Fruit fly (Drosophila melanogaster) Kc167 (cell line): Measurements from ENCODE around the gene CG14567.

Experiments
- Sin3A ChIP-seq: fragments of >200 bp; optimal IDR thresholded peaks from 2 replicates; lab custom pipeline; 2018; ENCODE audit warnings: missing external identifiers
- h ChIP-seq: fragments of >200 bp; optimal IDR thresholded peaks from 3 replicates; lab custom pipeline; 2018; ENCODE audit warnings: missing external identifiers
- insv ChIP-seq: fragments of >200 bp; optimal IDR thresholded peaks from 3 replicates; lab custom pipeline; 2018; ENCODE audit warnings: missing external identifiers
- psq ChIP-seq: fragments of >200 bp; optimal IDR thresholded peaks from 2 replicates; lab custom pipeline; 2017; ENCODE audit warnings: missing external identifiers

dm6 chr3L:21730354-21730753 lies 7.9 kb downstream of the CG14567 start, which contains the start of gene CG14570:
- TF ChIP-seq insv (no peak), psq (lab: Kevin White, UChicago) (no peak), Sin3A (lab: Kevin White, UChicago) (no peak), h (lab: Kevin White, UChicago) (no peak)
